Fruit fly (Drosophila melanogaster): ENCODE results near the gene CG6999.
A peak's percentile ranks its signal among the peaks of the same experiment; 100 is the strongest.
"Not testable (repeated sequence)": the region's sequence is repeated elsewhere in the genome, so short reads cannot be mapped to it uniquely, and the experiment has no call there.

CG6999 gene

DNA sequence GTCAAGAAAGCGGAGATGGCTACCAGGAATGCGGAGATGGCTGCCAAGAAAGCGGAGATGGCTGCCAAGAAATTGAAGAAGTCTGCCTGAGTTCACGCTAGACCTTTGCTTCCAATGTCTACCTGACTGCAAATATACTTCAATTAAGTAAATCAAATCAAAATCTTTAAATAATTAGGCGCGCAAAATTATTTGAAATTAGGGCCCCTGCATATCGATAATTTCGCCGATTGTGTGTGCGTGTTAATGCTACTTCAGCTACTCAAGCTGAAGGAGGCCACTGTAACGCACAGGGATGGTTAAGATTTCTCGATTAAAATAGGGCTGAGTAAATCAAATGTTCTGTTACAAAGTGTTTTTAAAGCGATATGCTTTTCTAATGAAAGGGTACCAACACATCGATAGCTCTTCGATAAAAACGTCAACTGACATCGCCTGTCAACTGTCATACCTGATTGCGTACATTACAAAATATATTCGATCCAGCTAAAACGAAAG, at the start of gene CG6999:
TSS of gene CG6999 (plus strand) at position 448 of the 498 bp plus-strand sequence.
- TF ChIP-seq br (GFP tag; optimal IDR thresholded peaks at IDR 0.05); lola (GFP tag; optimal IDR thresholded peaks at IDR 0.05); HLH106 (tag; optimal IDR thresholded peaks at IDR 0.05): not testable (repeated sequence)

DNA sequence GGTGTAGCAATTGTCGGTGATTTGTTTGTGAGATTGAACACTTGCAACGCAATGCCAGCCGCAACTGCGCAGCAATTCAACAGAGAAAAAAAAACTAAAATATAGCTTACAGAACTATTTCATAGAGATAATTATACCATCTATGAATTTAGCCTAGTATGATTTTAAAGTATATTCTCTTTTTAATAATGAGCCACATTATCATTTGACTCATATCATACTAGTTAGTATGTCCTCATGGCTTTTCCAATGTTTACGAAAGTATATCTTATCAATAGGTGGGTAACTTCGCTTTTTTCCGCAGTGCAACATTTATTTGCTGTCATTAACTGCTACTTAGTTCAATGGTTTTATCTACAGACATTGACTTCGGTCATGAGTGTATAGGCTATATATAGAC, 49.4 kb upstream of the CG6999 start:
- TF ChIP-seq sv (GFP tag; optimal IDR thresholded peaks at IDR 0.05) (no peak), Sp1 (GFP tag; optimal IDR thresholded peaks at IDR 0.05) (no peak), usp (GFP tag; optimal IDR thresholded peaks at IDR 0.05) (no peak), Myc (optimal IDR thresholded peaks at IDR 0.05) (no peak), h (GFP tag; optimal IDR thresholded peaks at IDR 0.05) (no peak), dmrt93B (GFP tag; optimal IDR thresholded peaks at IDR 0.05) (no peak), OdsH (GFP tag; optimal IDR thresholded peaks at IDR 0.05) (no peak), tai (GFP tag; optimal IDR thresholded peaks at IDR 0.05) (no peak), foxo (GFP tag; optimal IDR thresholded peaks at IDR 0.05) (no peak), Rel (GFP tag; optimal IDR thresholded peaks at IDR 0.05) (no peak), Rel (tag; optimal IDR thresholded peaks at IDR 0.05) (no peak), br (GFP tag; optimal IDR thresholded peaks at IDR 0.05) (no peak), Jra (GFP tag; optimal IDR thresholded peaks at IDR 0.05) (no peak), Hr83 (GFP tag; optimal IDR thresholded peaks at IDR 0.05; ENCODE audit: poor library complexity, severe bottlenecking) (no peak), fru (GFP tag; optimal IDR thresholded peaks at IDR 0.05) (no peak), sage (GFP tag; optimal IDR thresholded peaks at IDR 0.05) (no peak), Mio (GFP tag; optimal IDR thresholded peaks at IDR 0.05) (no peak), Dif (GFP tag; optimal IDR thresholded peaks at IDR 0.05; ENCODE audit: partially characterized antibody) (no peak)

DNA sequence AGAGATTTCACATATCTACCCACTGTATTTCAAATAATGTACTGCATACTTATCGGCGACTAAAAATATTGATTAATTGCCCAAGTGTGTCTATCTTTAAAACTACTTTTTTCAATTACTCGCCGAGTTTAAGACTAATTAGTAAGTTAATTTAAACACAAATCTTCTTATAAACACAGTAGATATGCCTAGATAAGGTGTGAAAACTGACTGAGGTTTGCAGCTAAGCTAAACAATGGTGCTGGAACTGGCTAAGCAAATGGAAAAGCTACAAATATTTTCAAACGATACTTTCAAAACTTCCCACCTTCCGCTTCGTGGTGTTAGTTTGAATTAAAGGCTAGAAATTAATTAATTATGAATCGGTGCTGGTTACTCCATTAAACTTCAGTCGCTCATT, 47.3 kb upstream of the CG6999 start:
- TF ChIP-seq dl (GFP tag; optimal IDR thresholded peaks at IDR 0.05; ENCODE audit: insufficient read depth in 1 of 2, partially characterized antibody in 2 of 2), result no peak
- peak; percentile 53 for TF ChIP-seq Myc (optimal IDR thresholded peaks at IDR 0.05)

DNA sequence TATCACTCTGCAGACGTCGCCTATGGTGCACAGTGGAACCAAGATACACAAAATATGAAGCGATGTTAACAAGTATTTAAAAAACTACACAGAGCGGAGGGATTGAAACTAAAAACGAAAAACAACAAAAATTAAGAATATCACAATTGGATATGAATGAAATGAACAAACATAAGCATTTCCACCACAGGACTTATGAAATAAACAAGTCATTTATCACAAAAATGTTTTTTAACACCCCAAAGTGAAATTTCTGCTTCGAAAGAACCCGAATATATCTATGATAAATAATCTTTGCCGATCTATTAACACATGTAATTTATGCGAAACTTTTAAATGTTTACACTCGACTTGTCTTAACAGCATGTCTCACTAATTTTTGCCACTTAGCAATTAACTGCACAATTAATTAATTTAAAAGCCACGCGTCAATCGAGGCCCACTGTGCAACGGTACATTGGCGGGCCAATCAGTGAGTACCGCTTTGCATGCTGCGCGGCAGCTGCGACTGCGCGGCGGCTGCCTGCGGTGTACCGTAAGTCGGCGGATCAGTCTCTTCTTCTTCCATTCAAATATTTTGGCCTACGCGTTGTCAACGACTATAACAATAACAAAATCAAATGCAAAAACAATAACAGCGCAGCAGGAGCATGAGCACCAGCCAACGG, 46.2 kb upstream of the CG6999 start:
- TF ChIP-seq woc (GFP tag; optimal IDR thresholded peaks at IDR 0.05), result peak; percentile 43
- no peak for TF ChIP-seq Rel (GFP tag; optimal IDR thresholded peaks at IDR 0.05)
- TF ChIP-seq Rel (tag; optimal IDR thresholded peaks at IDR 0.05), result no peak
- no peak for TF ChIP-seq Abd-B (GFP tag; optimal IDR thresholded peaks at IDR 0.05)
- peak in 1 of 2 experiments; percentile 0 for TF ChIP-seq foxo (GFP tag; optimal IDR thresholded peaks at IDR 0.05)
- TF ChIP-seq Hr83 (GFP tag; optimal IDR thresholded peaks at IDR 0.05; ENCODE audit: poor library complexity, severe bottlenecking), result no peak
- no peak for TF ChIP-seq GATAd (GFP tag; optimal IDR thresholded peaks at IDR 0.05)
- TF ChIP-seq dsf (GFP tag; optimal IDR thresholded peaks at IDR 0.05; ENCODE audit: borderline replicate concordance), result no peak
- TF ChIP-seq h (GFP tag; optimal IDR thresholded peaks at IDR 0.05), result peak; percentile 2
- TF ChIP-seq sv (GFP tag; optimal IDR thresholded peaks at IDR 0.05), result peak; percentile 6
- TF ChIP-seq Jra (GFP tag; optimal IDR thresholded peaks at IDR 0.05), result no peak

DNA sequence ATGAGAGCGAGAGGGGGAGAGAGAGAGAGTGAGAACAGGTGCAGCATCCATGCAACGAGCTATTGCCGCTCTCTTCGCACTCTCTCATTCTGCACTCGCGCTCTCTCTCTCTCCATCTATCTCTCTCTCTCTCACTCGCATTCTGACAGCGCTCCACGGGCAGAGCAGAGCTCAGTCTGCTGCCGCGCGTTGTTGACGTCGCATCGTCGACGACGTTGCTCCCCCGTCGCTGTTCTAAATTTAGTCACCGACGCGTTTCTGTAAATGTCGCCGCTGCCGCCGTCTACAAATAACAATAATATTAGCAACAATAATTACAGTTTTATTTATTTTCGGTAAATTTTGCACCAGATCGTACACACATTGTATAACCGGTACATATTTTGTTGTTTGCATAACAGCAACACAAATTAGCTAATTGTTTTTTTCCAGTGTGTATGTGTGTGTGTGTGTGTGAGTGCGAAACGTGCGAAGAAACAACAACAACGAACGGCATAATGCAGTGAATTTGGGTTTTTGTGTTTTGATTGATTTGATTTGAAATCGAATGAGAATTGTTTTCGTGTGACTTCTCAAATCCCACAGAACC, 45.6 kb upstream of the CG6999 start:
- TF ChIP-seq br (GFP tag; optimal IDR thresholded peaks at IDR 0.05), result peak; percentile 35
- TF ChIP-seq dl (GFP tag; optimal IDR thresholded peaks at IDR 0.05; ENCODE audit: insufficient read depth in 1 of 2, partially characterized antibody in 2 of 2), result peak; percentile 78 to 83
- peak; percentile 16 for TF ChIP-seq CrebA (GFP tag; optimal IDR thresholded peaks at IDR 0.05; ENCODE audit: borderline replicate concordance)
- TF ChIP-seq ey (GFP tag; optimal IDR thresholded peaks at IDR 0.05), result peak; percentile 40
- peak; percentile 50 for TF ChIP-seq HLH106 (tag; optimal IDR thresholded peaks at IDR 0.05)
- no peak for TF ChIP-seq sage (GFP tag; optimal IDR thresholded peaks at IDR 0.05)
- peak; percentile 37 for TF ChIP-seq Hnf4 (GFP tag; optimal IDR thresholded peaks at IDR 0.05)
- peak; percentile 53 for TF ChIP-seq rgr (GFP tag; optimal IDR thresholded peaks at IDR 0.05)
- no peak for TF ChIP-seq dsf (GFP tag; optimal IDR thresholded peaks at IDR 0.05; ENCODE audit: borderline replicate concordance)
- no peak for TF ChIP-seq jim (GFP tag; optimal IDR thresholded peaks at IDR 0.05)
- TF ChIP-seq Hr83 (GFP tag; optimal IDR thresholded peaks at IDR 0.05; ENCODE audit: poor library complexity, severe bottlenecking), result peak; percentile 44
- TF ChIP-seq Sp1 (GFP tag; optimal IDR thresholded peaks at IDR 0.05), result peak; percentile 0
- TF ChIP-seq foxo (GFP tag; optimal IDR thresholded peaks at IDR 0.05), result peak in 1 of 2 experiments; percentile 45
- peak; percentile 76 for TF ChIP-seq Vsx2 (GFP tag; optimal IDR thresholded peaks at IDR 0.05; ENCODE audit: partially characterized antibody)
- peak; percentile 59 for TF ChIP-seq h (GFP tag; optimal IDR thresholded peaks at IDR 0.05)
- TF ChIP-seq usp (GFP tag; optimal IDR thresholded peaks at IDR 0.05), result no peak
- no peak for TF ChIP-seq Abd-B (GFP tag; optimal IDR thresholded peaks at IDR 0.05)
- peak; percentile 67 for TF ChIP-seq fru (GFP tag; optimal IDR thresholded peaks at IDR 0.05)
- peak; percentile 86 for TF ChIP-seq Dif (GFP tag; optimal IDR thresholded peaks at IDR 0.05; ENCODE audit: partially characterized antibody)
- TF ChIP-seq OdsH (GFP tag; optimal IDR thresholded peaks at IDR 0.05), result peak; percentile 27
- TF ChIP-seq CG9705 (GFP tag; optimal IDR thresholded peaks at IDR 0.05), result no peak

Measured in whole organism, wandering third instar larva.